Fruit fly (Drosophila melanogaster) S2 (cell line): ENCODE data around the gene NPF.

Experiments used
- CG8478 ChIP-seq: fragments of >200 bp; optimal IDR thresholded peaks from 2 replicates; lab custom pipeline; 2018
- CTCF ChIP-seq, 2 experiments: fragments of >200 bp; optimal IDR thresholded peaks; 2 replicates each; lab custom pipeline; 2018

Gene NPF

dm6 chr3R:16613300-16613699 is 4.3 kb downstream of the NPF start, which contains the start of gene CG12783:
CG12783 (minus strand) TSS chr3R:16613400.
- TF ChIP-seq CG8478 (lab: Kevin White, UChicago) (no peak), CTCF (optimal IDR thresholded peaks at IDR 0.05; lab: Kevin White, UChicago) (no peak)

DNA sequence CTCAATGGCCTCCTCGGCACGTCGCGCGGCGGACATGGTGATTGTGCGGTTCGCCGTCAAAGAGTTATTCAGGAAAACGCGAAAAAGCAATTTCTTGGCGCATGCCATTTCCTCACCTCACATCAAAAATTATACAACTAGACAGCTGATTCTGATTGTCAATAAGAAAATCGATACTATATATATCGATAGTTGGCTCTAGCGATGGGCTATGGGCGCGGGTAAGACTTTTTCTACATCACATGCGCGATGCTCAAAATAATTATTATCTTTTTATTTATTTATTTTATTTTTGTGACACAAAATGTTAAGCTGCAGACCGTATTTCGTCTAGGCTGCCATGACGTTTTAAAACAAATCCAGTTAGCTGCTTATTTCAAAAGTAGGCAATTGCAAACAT is 5.2 kb downstream of the NPF start, which contains the start of gene CG10340:
TSS of gene CG10340 (minus strand) at position 151 of the 400 bp plus-strand sequence.
- TF ChIP-seq CG8478 (lab: Kevin White, UChicago) (no peak), CTCF (optimal IDR thresholded peaks at IDR 0.05; lab: Kevin White, UChicago) (peak in 1 of 2 experiments; percentile 10)

- TF ChIP-seq CG8478 (lab: Kevin White, UChicago) (no peak), CTCF (optimal IDR thresholded peaks at IDR 0.05; lab: Kevin White, UChicago) (no peak)
Observed at dm6 chr3R:16615009-16615408, 6.0 kb downstream of the NPF start, which contains the start of gene CG17562. CG17562 (plus strand) TSS chr3R:16615309.

dm6 chr3R:16617650-16618049 is 8.6 kb downstream of the NPF start, which contains the start of gene CG17560:
CG17560 (plus strand) TSS chr3R:16617950.
- TF ChIP-seq CG8478 (lab: Kevin White, UChicago) (no peak), CTCF (optimal IDR thresholded peaks at IDR 0.05; lab: Kevin White, UChicago) (no peak)

DNA sequence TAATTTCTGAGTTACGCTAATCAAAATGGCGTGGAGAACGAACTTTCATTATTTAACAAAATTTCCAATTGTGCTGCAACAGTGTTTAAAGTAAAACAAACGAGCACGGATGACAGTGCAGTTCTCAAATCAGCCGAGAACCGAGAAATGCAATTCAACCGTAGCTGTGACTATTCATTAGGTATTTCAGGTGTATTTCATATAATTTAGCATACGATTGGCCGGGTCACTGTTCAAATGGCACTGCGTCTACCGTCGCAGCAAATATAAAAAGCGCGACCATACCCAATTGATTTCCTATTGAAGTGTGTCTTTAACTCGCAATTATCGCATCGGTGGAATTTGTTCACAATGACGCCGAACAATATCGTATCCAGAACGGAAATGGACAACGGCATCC is 11.5 kb downstream of the NPF start, which contains the start of gene CG14893:
TSS of gene CG14893 (plus strand) at position 301 of the 400 bp plus-strand sequence.
- TF ChIP-seq CTCF (optimal IDR thresholded peaks at IDR 0.05; lab: Kevin White, UChicago) (no peak), CG8478 (lab: Kevin White, UChicago) (no peak)

DNA sequence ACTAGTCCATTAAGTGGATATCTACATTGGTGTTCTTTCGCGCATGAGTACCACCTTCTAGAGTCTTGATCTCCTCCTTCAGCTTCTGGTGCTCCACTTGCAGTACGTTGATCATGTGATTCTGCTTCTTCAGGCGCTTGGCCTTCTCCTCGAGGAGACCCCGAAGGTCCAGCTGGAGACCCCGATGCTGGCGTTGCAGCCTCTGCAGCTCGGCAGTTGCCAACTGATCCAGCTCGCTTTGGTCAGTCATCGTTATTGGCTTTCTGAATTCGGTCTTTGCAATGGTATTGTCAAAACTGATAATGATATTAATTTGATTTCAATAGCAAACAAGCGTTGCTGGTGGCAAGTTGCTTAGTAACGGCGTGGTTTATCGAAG is 15.3 kb downstream of the NPF start, which contains the start of gene Ccdc114:
TSS of gene Ccdc114 (minus strand) at position 347 of the 379 bp plus-strand sequence.
- TF ChIP-seq CTCF (optimal IDR thresholded peaks at IDR 0.05; lab: Kevin White, UChicago) (no peak), CG8478 (lab: Kevin White, UChicago) (no peak)

- TF ChIP-seq CTCF (optimal IDR thresholded peaks at IDR 0.05; lab: Kevin White, UChicago), result peak; percentile 45 to 66
- TF ChIP-seq CG8478 (lab: Kevin White, UChicago), result no peak
Observed at dm6 chr3R:16624750-16625549, 15.9 kb downstream of the NPF start, which contains the start of gene Fas1. Fas1 (plus strand) TSS chr3R:16625238.

DNA sequence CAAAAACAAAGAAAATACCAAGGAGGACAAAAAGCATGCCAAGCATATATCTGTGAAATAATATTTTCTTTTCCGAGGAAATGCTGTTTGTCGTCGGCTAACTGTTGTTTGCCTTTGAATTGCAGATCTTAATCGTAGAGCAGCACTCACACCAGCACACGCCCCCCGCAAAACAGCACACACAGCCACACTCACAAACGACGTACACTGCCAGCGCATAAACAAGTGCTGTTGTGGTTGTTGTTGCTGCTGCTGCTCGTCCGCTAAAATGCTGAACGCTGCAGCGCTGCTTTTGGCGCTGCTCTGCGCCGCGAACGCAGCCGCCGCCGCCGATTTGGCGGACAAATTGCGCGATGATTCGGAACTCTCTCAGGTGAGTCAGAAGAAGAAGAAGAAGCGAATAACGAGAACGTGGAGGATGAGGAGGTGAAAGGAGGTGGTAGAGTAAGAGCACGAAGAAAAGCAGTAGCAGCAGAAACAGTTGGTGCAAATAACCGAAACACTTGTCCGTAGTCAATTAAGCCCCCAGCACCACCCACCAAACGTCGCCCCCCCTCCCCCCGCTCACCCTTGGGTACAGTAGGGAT is 16.9 kb downstream of the NPF start:
- TF ChIP-seq CG8478 (lab: Kevin White, UChicago) (no peak), CTCF (optimal IDR thresholded peaks at IDR 0.05; lab: Kevin White, UChicago) (no peak)

DNA sequence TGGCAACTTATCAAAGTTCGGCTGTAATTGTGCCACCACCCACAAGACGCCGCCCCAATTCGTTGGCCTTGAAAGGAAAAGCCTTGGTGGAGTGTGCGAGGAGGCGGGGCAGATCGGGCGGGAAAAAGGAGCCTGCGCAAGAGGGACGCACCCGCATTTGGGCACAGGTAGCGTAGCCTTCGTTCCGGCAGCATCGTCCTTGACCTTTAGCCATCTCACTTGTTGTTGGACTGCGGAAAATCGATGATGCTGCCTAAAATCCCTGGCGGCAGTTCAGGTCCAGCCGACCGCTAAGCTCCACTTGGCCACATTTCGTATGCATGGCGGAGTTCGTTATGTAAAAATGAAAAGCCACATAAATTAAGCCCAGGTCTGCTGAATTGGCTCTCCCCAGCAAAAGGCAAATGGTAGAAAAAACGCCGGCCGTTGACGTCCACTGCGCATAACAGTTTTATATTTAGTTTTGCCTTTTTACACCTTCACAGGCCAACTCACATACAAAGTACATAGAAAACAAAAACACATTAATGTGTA is 17.9 kb downstream of the NPF start:
- TF ChIP-seq CG8478 (lab: Kevin White, UChicago) (no peak), CTCF (optimal IDR thresholded peaks at IDR 0.05; lab: Kevin White, UChicago) (no peak)

- TF ChIP-seq CG8478 (lab: Kevin White, UChicago) (no peak), CTCF (optimal IDR thresholded peaks at IDR 0.05; lab: Kevin White, UChicago) (no peak)
Observed at dm6 chr3R:16630564-16630963, 21.5 kb downstream of the NPF start.

DNA sequence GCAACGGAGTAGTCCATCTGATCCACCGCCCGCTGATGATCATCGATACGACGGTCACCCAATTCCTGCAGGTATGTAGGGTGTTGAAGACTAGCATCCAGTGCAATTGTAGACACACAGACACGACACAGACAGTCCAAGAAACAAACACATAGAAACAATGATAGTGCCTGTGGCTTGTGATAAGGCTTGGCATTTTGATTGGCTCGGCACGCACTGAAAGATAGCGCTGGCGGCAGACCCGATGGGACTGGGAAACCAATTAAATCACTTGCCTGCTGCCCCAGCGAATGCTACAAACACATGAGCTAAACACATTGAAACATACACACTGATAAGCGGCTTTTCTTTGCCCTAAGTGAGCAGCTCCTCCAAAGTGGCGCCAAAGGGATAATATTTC is 23.7 kb downstream of the NPF start:
- TF ChIP-seq CTCF (optimal IDR thresholded peaks at IDR 0.05; lab: Kevin White, UChicago) (no peak), CG8478 (lab: Kevin White, UChicago) (no peak)

DNA sequence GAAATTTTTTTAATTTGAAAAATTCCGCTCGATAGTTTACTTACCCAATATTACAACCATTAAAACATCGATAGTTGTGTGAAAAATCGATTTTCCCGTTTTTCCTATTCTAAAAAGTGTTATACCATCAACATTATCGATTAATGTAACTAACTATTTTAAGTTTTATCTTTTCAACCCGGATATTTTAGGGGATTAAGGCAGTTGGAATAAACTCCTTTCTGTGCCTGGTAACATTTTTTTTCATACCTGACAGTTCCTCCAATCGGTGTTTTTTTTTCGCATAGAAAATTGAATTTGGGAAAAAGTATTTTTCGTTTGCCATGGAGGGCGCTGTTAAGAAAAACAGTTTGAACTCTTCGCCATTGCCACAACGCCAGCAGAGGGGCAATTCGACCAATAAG is 31.0 kb downstream of the NPF start, which contains the start of gene nonA-l:
TSS of gene nonA-l (plus strand) at position 201 of the 404 bp plus-strand sequence.
- TF ChIP-seq CG8478 (lab: Kevin White, UChicago), result no peak
- TF ChIP-seq CTCF (optimal IDR thresholded peaks at IDR 0.05; lab: Kevin White, UChicago), result peak in 1 of 2 experiments; percentile 22

DNA sequence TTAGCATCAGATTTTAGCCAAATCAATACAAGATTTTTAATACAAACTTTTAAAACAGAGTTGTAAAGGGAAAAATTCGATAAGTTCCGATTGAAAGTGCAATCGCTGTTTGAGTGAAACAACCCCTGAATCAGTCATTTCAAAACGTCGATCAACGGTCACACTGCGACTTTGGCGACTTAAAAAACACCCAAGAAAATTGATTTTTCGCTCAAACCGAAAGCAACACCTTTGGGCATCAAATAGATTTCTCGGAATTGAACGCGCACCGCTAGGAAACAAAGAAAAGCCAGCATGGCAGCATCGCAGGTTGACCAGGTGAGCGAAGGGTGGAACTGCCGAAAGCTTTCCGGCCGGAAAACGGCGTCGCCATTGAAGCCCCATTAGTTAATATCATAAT is 34.6 kb downstream of the NPF start, which contains the start of gene Arl6IP1:
TSS of gene Arl6IP1 (plus strand) at position 15 of the 400 bp plus-strand sequence.
- TF ChIP-seq CTCF (optimal IDR thresholded peaks at IDR 0.05; lab: Kevin White, UChicago) (no peak), CG8478 (lab: Kevin White, UChicago) (no peak)

DNA sequence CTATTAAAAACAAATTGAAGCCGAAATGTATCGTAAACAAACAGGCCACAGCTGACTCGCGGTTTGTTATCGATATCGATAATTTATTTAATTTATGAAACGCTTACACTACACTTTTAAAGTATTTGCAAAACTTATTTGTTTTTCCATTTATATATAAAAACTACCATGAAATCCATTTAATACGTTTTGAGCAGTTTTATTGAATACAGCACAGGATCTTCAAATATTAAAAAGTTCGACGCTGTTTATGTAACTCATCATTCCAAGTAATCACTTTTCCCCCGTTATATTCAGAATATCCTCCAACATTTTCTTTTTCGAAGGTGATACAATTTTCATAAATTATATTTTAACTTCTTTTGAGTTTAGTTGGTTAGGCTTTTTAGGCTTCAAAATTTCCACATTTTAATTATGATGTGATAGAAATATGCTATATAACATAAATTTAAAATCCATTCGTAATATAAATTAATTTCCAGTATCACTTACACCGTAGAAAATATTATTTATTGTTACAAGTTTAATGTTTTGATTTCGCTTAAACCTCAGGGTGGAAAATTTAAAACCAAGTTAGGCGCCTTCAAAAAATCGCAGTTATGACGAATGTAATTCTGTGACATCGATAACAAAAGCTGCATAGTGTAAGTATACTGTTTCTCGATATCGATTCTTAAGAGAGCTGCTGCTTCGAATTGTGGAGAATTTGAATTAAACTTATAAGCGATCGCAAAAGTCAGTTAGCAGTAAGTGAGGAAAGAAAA is 38.1 kb downstream of the NPF start, which contains the start of the genes CG10324 and CCT3:
TSS of gene CG10324 (minus strand) at position 53 of the 764 bp plus-strand sequence.
TSS of gene CCT3 (plus strand) at position 654 of the 764 bp plus-strand sequence.
- TF ChIP-seq CG8478 (lab: Kevin White, UChicago), result no peak
- no peak for TF ChIP-seq CTCF (optimal IDR thresholded peaks at IDR 0.05; lab: Kevin White, UChicago)
